Fruit fly (Drosophila melanogaster) whole organism, embryonic: Measurements from ENCODE around the gene Phae1.

Source experiments
- Atf-2 ChIP-seq: fragments of 200-800 bp; sonication (Bioruptor generic); optimal IDR thresholded peaks from 2 replicates; lab custom pipeline; 2016; ENCODE audit warnings: missing biosample characterization, missing genetic modification characterization
- CG11456 ChIP-seq: fragments of 200-800 bp; sonication (Bioruptor generic); IDR thresholded peaks from 3 replicates; pipeline ENCODE4 v1.3.6; 2022; ENCODE audit warnings: missing biosample characterization, missing genetic modification characterization
- CG11560 ChIP-seq: fragments of 200-800 bp; sonication (Bioruptor generic); IDR thresholded peaks from 3 replicates; pipeline ENCODE4 v1.3.6; 2022; ENCODE audit warnings: missing biosample characterization, missing genetic modification characterization
- CG14014 ChIP-seq: fragments of 200-800 bp; sonication (Bioruptor generic); IDR thresholded peaks from 2 replicates; pipeline ENCODE4 v1.3.6; 2022; ENCODE audit warnings: missing biosample characterization, missing genetic modification characterization
- CG14441 ChIP-seq: fragments of 200-800 bp; sonication (Bioruptor generic); IDR thresholded peaks from 2 replicates; pipeline ENCODE4 v1.3.6; 2022; ENCODE audit warnings: missing biosample characterization, missing genetic modification characterization
- CG15479 ChIP-seq: fragments of 200-800 bp; sonication (Bioruptor generic); optimal IDR thresholded peaks from 3 replicates; lab custom pipeline; 2019; ENCODE audit warnings: missing biosample characterization, mild to moderate bottlenecking, missing genetic modification characterization, moderate library complexity
- CG17829 ChIP-seq: fragments of 200-800 bp; optimal IDR thresholded peaks from 2 replicates; lab custom pipeline; 2019; ENCODE audit warnings: missing biosample characterization, mild to moderate bottlenecking, missing genetic modification characterization, moderate library complexity
- CG1832 ChIP-seq: fragments of 200-800 bp; sonication (Bioruptor generic); optimal IDR thresholded peaks from 2 replicates; lab custom pipeline; 2017; ENCODE audit warnings: missing biosample characterization, mild to moderate bottlenecking, missing genetic modification characterization, inconsistent platforms
- CG30431 ChIP-seq: fragments of 200-800 bp; sonication (Bioruptor generic); optimal IDR thresholded peaks from 2 replicates; lab custom pipeline; 2017; ENCODE audit warnings: missing biosample characterization, missing genetic modification characterization
- CG32767 ChIP-seq: fragments of 200-800 bp; sonication (Bioruptor generic); IDR thresholded peaks from 2 replicates; pipeline ENCODE4 v1.3.6; 2022; ENCODE audit warnings: missing biosample characterization, missing genetic modification characterization
- CG4617 ChIP-seq: fragments of 200-800 bp; sonication (Bioruptor generic); optimal IDR thresholded peaks from 3 replicates; lab custom pipeline; 2016; ENCODE audit warnings: missing biosample characterization, missing genetic modification characterization, borderline replicate concordance
- CG8478 ChIP-seq: fragments of >200 bp; optimal IDR thresholded peaks from 2 replicates; lab custom pipeline; 2018
- CTCF ChIP-seq: fragments of 200-800 bp; sonication (Bioruptor generic); optimal IDR thresholded peaks from 2 replicates; lab custom pipeline; 2017; ENCODE audit warnings: missing biosample characterization, mild to moderate bottlenecking, missing genetic modification characterization, moderate library complexity
- Dll ChIP-seq: fragments of 200-800 bp; sonication (Bioruptor generic); IDR thresholded peaks from 4 replicates; pipeline ENCODE4 v1.3.6; 2022; ENCODE audit warnings: missing biosample characterization, missing genetic modification characterization; ENCODE audit not compliant: partially characterized antibody
- Dp ChIP-seq: fragments of 200-800 bp; sonication (Bioruptor generic); optimal IDR thresholded peaks from 2 replicates; lab custom pipeline; 2018; ENCODE audit warnings: missing biosample characterization, mild to moderate bottlenecking, missing genetic modification characterization, moderate library complexity
- Ets65A ChIP-seq: fragments of 200-800 bp; sonication (Bioruptor generic); peaks from one replicate; lab custom pipeline; 2016; ENCODE audit warnings: missing biosample characterization, missing genetic modification characterization
- HHEX ChIP-seq: fragments of 200-800 bp; sonication (Bioruptor generic); optimal IDR thresholded peaks from 3 replicates; lab custom pipeline; 2017; ENCODE audit warnings: missing biosample characterization, mild to moderate bottlenecking, missing genetic modification characterization, missing genetic modification reagents
- Hmx ChIP-seq: fragments of 200-800 bp; sonication (Bioruptor generic); optimal IDR thresholded peaks from 2 replicates; lab custom pipeline; 2016; ENCODE audit warnings: missing biosample characterization, missing genetic modification characterization
- Jarid2 ChIP-seq: fragments of 200-800 bp; sonication (Bioruptor generic); optimal IDR thresholded peaks from 3 replicates; lab custom pipeline; 2017; ENCODE audit warnings: mild to moderate bottlenecking, missing biosample characterization, missing genetic modification reagents, missing genetic modification characterization
- Lhr ChIP-seq: fragments of 200-800 bp; sonication (Bioruptor generic); optimal IDR thresholded peaks from 3 replicates; lab custom pipeline; 2017; ENCODE audit warnings: mild to moderate bottlenecking, missing biosample characterization, missing genetic modification reagents, missing genetic modification characterization
- Mes4 ChIP-seq: fragments of 200-800 bp; sonication (Bioruptor generic); optimal IDR thresholded peaks from 2 replicates; lab custom pipeline; 2016; ENCODE audit warnings: missing biosample characterization, missing genetic modification characterization
- Nf-YA ChIP-seq: fragments of 200-800 bp; sonication (Bioruptor generic); IDR thresholded peaks from 2 replicates; pipeline ENCODE4 v1.3.6; 2022; ENCODE audit warnings: missing biosample characterization, missing genetic modification characterization
- Nf-YB ChIP-seq: fragments of 200-800 bp; sonication (Bioruptor generic); optimal IDR thresholded peaks from 3 replicates; lab custom pipeline; 2019; ENCODE audit warnings: missing biosample characterization, mild to moderate bottlenecking, missing genetic modification characterization, moderate library complexity
- Nf-YC ChIP-seq: fragments of 200-800 bp; optimal IDR thresholded peaks from 3 replicates; lab custom pipeline; 2019; ENCODE audit warnings: missing biosample characterization, mild to moderate bottlenecking, missing genetic modification characterization, moderate library complexity
- aop ChIP-seq: fragments of 200-800 bp; sonication (Bioruptor generic); IDR thresholded peaks from 2 replicates; pipeline ENCODE4 v1.3.6; 2022; ENCODE audit warnings: missing biosample characterization, missing genetic modification characterization
- cad ChIP-seq: fragments of >200 bp; optimal IDR thresholded peaks from 2 replicates; lab custom pipeline; 2017; ENCODE audit warnings: missing biosample characterization, missing genetic modification characterization
- chinmo ChIP-seq: fragments of 200-800 bp; sonication (Bioruptor generic); IDR thresholded peaks from 4 replicates; pipeline ENCODE4 v1.3.6; 2022; ENCODE audit warnings: missing biosample characterization, missing genetic modification characterization; ENCODE audit not compliant: partially characterized antibody
- danr ChIP-seq: fragments of 200-800 bp; sonication (Bioruptor generic); IDR thresholded peaks from 2 replicates; pipeline ENCODE4 v1.3.6; 2022; ENCODE audit warnings: missing biosample characterization, missing genetic modification characterization
- ems ChIP-seq: fragments of 200-800 bp; sonication (Bioruptor generic); optimal IDR thresholded peaks from 3 replicates; lab custom pipeline; 2016; ENCODE audit warnings: missing biosample characterization, missing genetic modification characterization
- gcm2 ChIP-seq: fragments of 200-800 bp; sonication (Bioruptor generic); optimal IDR thresholded peaks from 2 replicates; lab custom pipeline; 2016; ENCODE audit warnings: missing biosample characterization, missing genetic modification characterization
- grau ChIP-seq: fragments of 200-800 bp; optimal IDR thresholded peaks from 3 replicates; lab custom pipeline; 2019; ENCODE audit warnings: missing biosample characterization, mild to moderate bottlenecking, missing genetic modification characterization, moderate library complexity
- insv ChIP-seq, 2 experiments: fragments of 200-800 bp; sonication (Bioruptor generic); optimal IDR thresholded peaks; 3 replicates each; lab custom pipeline; 2016 to 2018; ENCODE audit warnings: missing biosample characterization in 2 of 2, missing genetic modification characterization in 2 of 2
- mld ChIP-seq: fragments of 200-800 bp; sonication (Bioruptor generic); IDR thresholded peaks from 3 replicates; pipeline ENCODE4 v1.3.6; 2022; ENCODE audit warnings: missing biosample characterization, missing genetic modification characterization; ENCODE audit not compliant: partially characterized antibody
- peb ChIP-seq: fragments of 200-800 bp; sonication (Bioruptor generic); IDR thresholded peaks from 2 replicates; pipeline ENCODE4 v1.3.6; 2022; ENCODE audit warnings: missing biosample characterization, missing genetic modification characterization
- prd ChIP-seq, 3 experiments: fragments of >200 bp in 2 of 3; fragments of 200-800 bp in 1 of 3; sonication (Bioruptor generic) in 1 of 3; optimal IDR thresholded peaks in 2 of 3; IDR thresholded peaks in 1 of 3; 2 replicates in 2 of 3; 3 replicates in 1 of 3; pipeline versions ENCODE4 v1.3.6 to Lab custom; 2017 to 2022; ENCODE audit warnings: missing biosample characterization in 1 of 3, missing genetic modification characterization in 1 of 3
- ssp ChIP-seq: fragments of 200-800 bp; sonication (Bioruptor generic); IDR thresholded peaks from 2 replicates; pipeline ENCODE4 v1.3.6; 2022; ENCODE audit warnings: missing biosample characterization, missing genetic modification characterization
- tll ChIP-seq, 2 experiments: fragments of 200-800 bp in 1 of 2; fragments of >200 bp in 1 of 2; sonication (Bioruptor generic) in 1 of 2; optimal IDR thresholded peaks; 2 replicates each; lab custom pipeline; 2017 to 2019; ENCODE audit warnings: missing biosample characterization in 2 of 2, missing genetic modification characterization in 2 of 2, mild to moderate bottlenecking in 1 of 2, moderate library complexity in 1 of 2
- vvl ChIP-seq: fragments of 200-800 bp; sonication (Bioruptor generic); IDR thresholded peaks from 2 replicates; pipeline ENCODE4 v1.3.6; 2022; ENCODE audit warnings: missing biosample characterization, missing genetic modification characterization
- zen ChIP-seq: fragments of 200-800 bp; sonication (Bioruptor generic); optimal IDR thresholded peaks from 3 replicates; lab custom pipeline; 2018; ENCODE audit warnings: missing biosample characterization, mild to moderate bottlenecking, missing genetic modification characterization, moderate library complexity
- zen2 ChIP-seq: fragments of 200-800 bp; sonication (Bioruptor generic); IDR thresholded peaks from 3 replicates; pipeline ENCODE4 v1.3.6; 2022; ENCODE audit warnings: missing biosample characterization, missing genetic modification characterization; ENCODE audit not compliant: partially characterized antibody

Gene Phae1

dm6 chr2L:12085010-12085409, 24.2 kb upstream of the Phae1 start:
- TF ChIP-seq CG11560 (tag; lab: Robert Waterston, UW) (no peak), cad (GFP tag; lab: Kevin White, UChicago) (peak; percentile 83), CG14014 (no peak), ems (GFP tag; lab: Kevin White, UChicago) (no peak), zen (tag; lab: Kevin White, UChicago) (peak; percentile 59), Ets65A (GFP tag; lab: Kevin White, UChicago) (peak; percentile 72), CG4617 (GFP tag; lab: Kevin White, UChicago) (no peak)
- TF ChIP-seq, all 482 proteins: peak for 3

- TF ChIP-seq Lhr (no peak), Nf-YC (tag; lab: Kevin White, UChicago) (peak; percentile 97), CTCF (GFP tag; lab: Kevin White, UChicago) (peak; percentile 88), CG1832 (peak; percentile 89), zen2 (GFP tag; lab: Robert Waterston, UW) (peak; percentile 27; the same call in 1 of the 3 replicates), Mes4 (GFP tag; lab: Kevin White, UChicago) (no peak), Nf-YA (GFP tag; lab: Robert Waterston, UW) (peak; percentile 86), vvl (GFP tag; lab: Robert Waterston, UW) (no peak), Nf-YB (peak; percentile 98), ssp (GFP tag; lab: Robert Waterston, UW) (no peak), Dp (GFP tag; lab: Kevin White, UChicago) (no peak), Jarid2 (peak; percentile 36), peb (GFP tag; lab: Robert Waterston, UW) (no peak), Dll (GFP tag; lab: Robert Waterston, UW) (peak; percentile 39; the same call in 1 of the 4 replicates), chinmo (GFP tag; lab: Robert Waterston, UW) (0 out of 4 replicates have a peak, but pooled peaks have one; percentile 36), Atf-2 (no peak), gcm2 (GFP tag; lab: Kevin White, UChicago) (no peak), insv (GFP tag; optimal IDR thresholded peaks at IDR 0.05; lab: Kevin White, UChicago) (no peak), CG11456 (GFP tag; lab: Robert Waterston, UW) (no peak), CG30431 (GFP tag; lab: Kevin White, UChicago) (no peak), CG8478 (lab: Kevin White, UChicago) (peak; percentile 85), tll (GFP tag; optimal IDR thresholded peaks at IDR 0.05; lab: Kevin White, UChicago) (peak in 1 of 2 experiments; percentile 91), aop (GFP tag; lab: Robert Waterston, UW) (no peak), mld (GFP tag; lab: Robert Waterston, UW) (0 out of 3 replicates have a peak, but pooled peaks have one; percentile 31), CG15479 (peak; percentile 76), CG32767 (GFP tag; lab: Robert Waterston, UW) (no peak), prd (optimal IDR thresholded peaks at IDR 0.05; lab: Kevin White, UChicago) (no peak), prd (GFP tag; IDR thresholded peaks at IDR 0.05; lab: Robert Waterston, UW) (peak; percentile 50; the same call in 1 of the 3 replicates), HHEX (GFP tag; lab: Kevin White, UChicago) (no peak), Hmx (GFP tag; lab: Kevin White, UChicago) (no peak), CG14441 (GFP tag; lab: Robert Waterston, UW) (no peak), danr (no peak), grau (tag; lab: Kevin White, UChicago) (no peak), CG17829 (tag; lab: Kevin White, UChicago) (peak; percentile 2)
Observed at dm6 chr2L:12085619-12086171, 23.5 kb upstream of the Phae1 start, which contains the start of gene prd. prd (minus strand) TSS chr2L:12085827.
